Fruit fly (Drosophila melanogaster) whole organism, pupa: ENCODE data around the gene cyr.

ENCODE experiments used
- CG10348 ChIP-seq: fragments of 200-800 bp; sonication (Bioruptor generic); IDR thresholded peaks from 2 replicates; pipeline ENCODE4 v1.3.6; 2022; ENCODE audit warnings: missing biosample characterization, missing genetic modification characterization
- CG12605 ChIP-seq: fragments of 200-800 bp; sonication (Bioruptor generic); IDR thresholded peaks from 2 replicates; pipeline ENCODE4 v1.3.6; 2022; ENCODE audit warnings: missing biosample characterization, missing genetic modification characterization
- CG13204 ChIP-seq: fragments of 200-800 bp; sonication (Bioruptor generic); optimal IDR thresholded peaks from 2 replicates; lab custom pipeline; 2018; ENCODE audit warnings: missing biosample characterization, mild to moderate bottlenecking, missing genetic modification characterization, moderate library complexity
- CG14655 ChIP-seq: fragments of 200-800 bp; sonication (Bioruptor generic); optimal IDR thresholded peaks from 3 replicates; lab custom pipeline; 2017; ENCODE audit warnings: mild to moderate bottlenecking, missing biosample characterization, missing genetic modification reagents, missing genetic modification characterization
- CG15710 ChIP-seq: fragments of 200-800 bp; sonication (Bioruptor generic); optimal IDR thresholded peaks from 2 replicates; lab custom pipeline; 2018; ENCODE audit warnings: missing biosample characterization, mild to moderate bottlenecking, missing genetic modification characterization, moderate library complexity
- CG17806 ChIP-seq: fragments of 200-800 bp; sonication (Bioruptor generic); optimal IDR thresholded peaks from 2 replicates; lab custom pipeline; 2018; ENCODE audit warnings: missing biosample characterization, mild to moderate bottlenecking, missing genetic modification characterization, moderate library complexity
- CG32121 ChIP-seq: fragments of 200-800 bp; sonication (Bioruptor generic); IDR thresholded peaks from 2 replicates; pipeline ENCODE4 v1.3.6; 2022; ENCODE audit warnings: missing biosample characterization, missing genetic modification characterization
- CG34367 ChIP-seq: fragments of 200-800 bp; sonication (Bioruptor generic); optimal IDR thresholded peaks from 2 replicates; lab custom pipeline; 2018; ENCODE audit warnings: missing biosample characterization, mild to moderate bottlenecking, missing genetic modification characterization
- CG4496 ChIP-seq: fragments of 200-800 bp; sonication (Bioruptor generic); IDR thresholded peaks from 3 replicates; pipeline ENCODE4 v1.3.6; 2022; ENCODE audit warnings: missing biosample characterization, missing genetic modification characterization
- CG8159 ChIP-seq: fragments of 200-800 bp; sonication (Bioruptor generic); optimal IDR thresholded peaks from 3 replicates; lab custom pipeline; 2018; ENCODE audit warnings: missing biosample characterization, mild to moderate bottlenecking, missing genetic modification characterization, moderate library complexity
- CG8301 ChIP-seq: fragments of 200-800 bp; sonication (Bioruptor generic); optimal IDR thresholded peaks from 2 replicates; lab custom pipeline; 2018; ENCODE audit warnings: missing biosample characterization, mild to moderate bottlenecking, missing genetic modification characterization
- CG9948 ChIP-seq: fragments of 200-800 bp; sonication (Bioruptor generic); optimal IDR thresholded peaks from 2 replicates; lab custom pipeline; 2018; ENCODE audit warnings: missing biosample characterization, mild to moderate bottlenecking, missing genetic modification characterization, moderate library complexity
- D1 ChIP-seq: fragments of 200-800 bp; sonication (Bioruptor generic); optimal IDR thresholded peaks from 2 replicates; lab custom pipeline; 2018; ENCODE audit warnings: missing biosample characterization, mild to moderate bottlenecking, missing genetic modification characterization, moderate library complexity
- EcR ChIP-seq: fragments of 200-800 bp; sonication (Bioruptor generic); optimal IDR thresholded peaks from 3 replicates; lab custom pipeline; 2019; ENCODE audit warnings: missing biosample characterization, missing genetic modification characterization, mild to moderate bottlenecking, moderate library complexity, missing genetic modification reagents
- Ets98B ChIP-seq: fragments of 200-800 bp; sonication (Bioruptor generic); IDR thresholded peaks from 2 replicates; pipeline ENCODE4 v1.3.6; 2022; ENCODE audit warnings: missing biosample characterization, missing genetic modification characterization
- Pif1A ChIP-seq: fragments of 200-800 bp; sonication (Bioruptor generic); optimal IDR thresholded peaks from 3 replicates; lab custom pipeline; 2016; ENCODE audit warnings: missing biosample characterization, missing genetic modification characterization
- Pif1B ChIP-seq: fragments of 200-800 bp; sonication (Bioruptor generic); optimal IDR thresholded peaks from 3 replicates; lab custom pipeline; 2016; ENCODE audit warnings: missing biosample characterization, missing genetic modification characterization
- Snoo ChIP-seq: fragments of 200-800 bp; sonication (Bioruptor generic); optimal IDR thresholded peaks from 3 replicates; lab custom pipeline; 2017; ENCODE audit warnings: missing biosample characterization, mild to moderate bottlenecking, missing genetic modification characterization, inconsistent platforms
- fd96Ca ChIP-seq: fragments of 200-800 bp; sonication (Bioruptor generic); IDR thresholded peaks from 3 replicates; pipeline ENCODE4 v1.3.6; 2022; ENCODE audit warnings: missing biosample characterization, missing genetic modification characterization
- gl ChIP-seq: fragments of 200-800 bp; sonication (Bioruptor generic); optimal IDR thresholded peaks from 2 replicates; lab custom pipeline; 2018; ENCODE audit warnings: missing biosample characterization, mild to moderate bottlenecking, missing genetic modification characterization
- rn ChIP-seq: fragments of 200-800 bp; sonication (Bioruptor generic); IDR thresholded peaks from 2 replicates; pipeline ENCODE4 v1.3.6; 2022; ENCODE audit warnings: missing biosample characterization, missing genetic modification characterization

Gene cyr

DNA sequence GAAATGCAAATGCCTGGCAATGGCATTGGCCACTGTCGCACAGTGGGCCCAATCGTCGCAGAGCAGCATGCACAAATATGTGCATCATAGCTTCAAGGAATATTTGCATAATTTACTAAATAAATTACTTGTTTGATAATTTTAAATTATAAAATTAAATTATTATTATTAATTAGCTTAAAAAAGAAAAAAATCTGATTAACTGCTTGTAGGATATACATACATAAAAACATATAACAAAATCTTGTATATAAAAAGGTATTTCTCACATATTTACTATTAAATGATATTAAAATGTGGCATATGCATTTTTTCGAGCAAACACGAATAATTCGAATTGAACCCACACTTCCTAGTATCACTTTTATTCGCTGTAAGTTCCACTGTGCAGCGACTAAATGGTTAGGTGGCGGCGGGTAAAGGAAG is 10.3 kb downstream of the cyr start:
- peak; percentile 8 for TF ChIP-seq CG8301
- TF ChIP-seq CG12605 (GFP tag; lab: Robert Waterston, UW) = no peak
- TF ChIP-seq Ets98B (GFP tag; lab: Robert Waterston, UW) = 0 out of 2 replicates have a peak, but pooled peaks have one; percentile 13
- peak; percentile 24; the same call in 1 of the 2 replicates for TF ChIP-seq CG32121
- TF ChIP-seq Pif1A = no peak
- no peak for TF ChIP-seq Pif1B
- TF ChIP-seq CG10348 (GFP tag; lab: Robert Waterston, UW) = no peak
- TF ChIP-seq EcR (GFP tag; lab: Kevin White, UChicago) = no peak
- TF ChIP-seq CG9948 = no peak
- TF ChIP-seq CG8159 (tag; lab: Kevin White, UChicago) = no peak
- TF ChIP-seq fd96Ca (GFP tag; lab: Robert Waterston, UW) = no peak
- no peak for TF ChIP-seq Snoo (tag; lab: Kevin White, UChicago)
- TF ChIP-seq CG34367 (tag; lab: Kevin White, UChicago) = no peak
- TF ChIP-seq CG17806 (tag; lab: Kevin White, UChicago) = no peak
- TF ChIP-seq CG13204 (GFP tag; lab: Kevin White, UChicago) = no peak
- TF ChIP-seq CG15710 (tag; lab: Kevin White, UChicago) = no peak
- no peak for TF ChIP-seq D1 (tag; lab: Kevin White, UChicago)
- 0 out of 2 replicates have a peak, but pooled peaks have one; percentile 15 for TF ChIP-seq rn (GFP tag; lab: Robert Waterston, UW)
- peak; percentile 45 for TF ChIP-seq CG14655 (GFP tag; lab: Kevin White, UChicago)
- 0 out of 3 replicates have a peak, but pooled peaks have one; percentile 37 for TF ChIP-seq CG4496 (GFP tag; lab: Robert Waterston, UW)
- no peak for TF ChIP-seq gl (tag; lab: Kevin White, UChicago)

DNA sequence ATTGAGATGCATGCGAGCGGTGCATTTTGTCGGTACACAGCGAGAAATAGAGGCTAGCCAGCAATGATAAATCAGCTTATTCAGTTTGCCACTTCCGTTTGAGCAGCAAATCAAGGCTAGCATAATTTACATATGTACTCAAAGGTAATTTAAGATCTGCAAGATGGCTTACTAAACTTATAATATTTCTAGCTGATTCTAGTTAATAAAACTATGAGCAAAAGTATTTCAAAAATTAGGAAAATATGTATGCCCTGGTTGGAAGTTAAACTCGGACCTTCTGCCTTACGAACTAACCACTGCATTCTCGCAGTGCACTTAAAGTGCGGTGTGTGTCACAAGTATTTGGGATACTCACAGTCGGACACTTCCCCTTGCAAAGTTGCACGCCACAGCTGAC is 12.7 kb downstream of the cyr start:
- TF ChIP-seq CG17806 (tag; lab: Kevin White, UChicago) (peak; percentile 33), CG8159 (tag; lab: Kevin White, UChicago) (peak; percentile 50), Pif1B (peak; percentile 49), CG4496 (GFP tag; lab: Robert Waterston, UW) (peak; percentile 60; the same call in 1 of the 3 replicates), CG8301 (peak; percentile 65), rn (GFP tag; lab: Robert Waterston, UW) (no peak), gl (tag; lab: Kevin White, UChicago) (no peak), Pif1A (peak; percentile 38), fd96Ca (GFP tag; lab: Robert Waterston, UW) (peak; percentile 57; the same call in 2 of the 3 replicates), Ets98B (GFP tag; lab: Robert Waterston, UW) (0 out of 2 replicates have a peak, but pooled peaks have one; percentile 40), CG10348 (GFP tag; lab: Robert Waterston, UW) (no peak), CG9948 (peak; percentile 38), D1 (tag; lab: Kevin White, UChicago) (no peak), CG13204 (GFP tag; lab: Kevin White, UChicago) (no peak), EcR (GFP tag; lab: Kevin White, UChicago) (no peak), CG14655 (GFP tag; lab: Kevin White, UChicago) (peak; percentile 66), CG34367 (tag; lab: Kevin White, UChicago) (peak; percentile 21), Snoo (tag; lab: Kevin White, UChicago) (no peak), CG32121 (peak; percentile 62), CG15710 (tag; lab: Kevin White, UChicago) (peak; percentile 38), CG12605 (GFP tag; lab: Robert Waterston, UW) (peak; percentile 18)

DNA sequence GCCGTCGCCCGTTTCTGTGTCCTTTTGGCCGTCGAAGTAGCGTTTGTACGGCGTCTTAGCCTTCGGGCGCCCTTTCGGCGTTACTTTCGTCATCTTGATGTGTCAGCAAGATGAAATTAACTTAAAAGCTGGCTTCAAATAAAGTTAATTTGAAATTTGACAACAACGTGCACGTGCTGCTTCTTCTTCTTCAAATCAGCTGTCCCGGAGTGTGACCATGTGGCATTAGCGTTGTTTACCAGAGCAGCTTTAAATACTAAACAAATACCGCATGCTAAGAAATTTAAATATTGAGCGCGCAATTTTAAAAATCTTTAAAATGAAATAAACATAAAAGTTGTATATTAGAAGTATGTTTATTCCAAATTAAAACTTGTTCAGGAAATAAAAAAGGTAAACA is 14.6 kb downstream of the cyr start, which contains the start of gene CG2260:
TSS of gene CG2260 (minus strand) at position 209 of the 400 bp plus-strand sequence.
- TF ChIP-seq CG13204 (GFP tag; lab: Kevin White, UChicago) (no peak), CG32121 (no peak), Pif1A (no peak), CG15710 (tag; lab: Kevin White, UChicago) (no peak), EcR (GFP tag; lab: Kevin White, UChicago) (no peak), Ets98B (GFP tag; lab: Robert Waterston, UW) (no peak), gl (tag; lab: Kevin White, UChicago) (no peak), CG4496 (GFP tag; lab: Robert Waterston, UW) (no peak), Snoo (tag; lab: Kevin White, UChicago) (no peak), CG10348 (GFP tag; lab: Robert Waterston, UW) (no peak), D1 (tag; lab: Kevin White, UChicago) (no peak), Pif1B (no peak), CG17806 (tag; lab: Kevin White, UChicago) (no peak), CG34367 (tag; lab: Kevin White, UChicago) (no peak), CG8159 (tag; lab: Kevin White, UChicago) (no peak)
- TF ChIP-seq, all 21 proteins: peak for 0

DNA sequence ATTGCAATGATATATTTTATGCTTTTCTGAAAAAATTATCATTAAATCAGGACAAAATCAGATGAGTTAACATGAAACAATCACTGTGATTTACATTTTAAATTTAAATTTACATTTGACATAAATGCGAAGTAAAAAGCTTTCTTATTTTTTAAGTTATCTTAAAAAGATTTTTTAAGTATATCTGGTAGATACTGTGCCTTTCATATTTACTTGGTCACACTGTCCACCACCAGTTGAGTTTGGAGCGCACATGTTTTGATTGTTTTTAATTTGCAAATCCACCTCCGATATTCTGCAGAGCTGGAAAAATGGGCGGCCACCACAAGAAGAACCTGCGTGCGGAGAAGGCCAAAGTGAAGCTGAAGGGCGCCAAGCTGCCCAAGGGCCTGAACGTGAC is 18.7 kb downstream of the cyr start, which contains the start of gene CG1575:
TSS of gene CG1575 (plus strand) at position 200 of the 400 bp plus-strand sequence.
- TF ChIP-seq CG34367 (tag; lab: Kevin White, UChicago) (no peak), CG17806 (tag; lab: Kevin White, UChicago) (no peak), Ets98B (GFP tag; lab: Robert Waterston, UW) (no peak), rn (GFP tag; lab: Robert Waterston, UW) (no peak), CG8301 (no peak), D1 (tag; lab: Kevin White, UChicago) (no peak), CG8159 (tag; lab: Kevin White, UChicago) (no peak)
- TF ChIP-seq, all 21 proteins: peak for 0

DNA sequence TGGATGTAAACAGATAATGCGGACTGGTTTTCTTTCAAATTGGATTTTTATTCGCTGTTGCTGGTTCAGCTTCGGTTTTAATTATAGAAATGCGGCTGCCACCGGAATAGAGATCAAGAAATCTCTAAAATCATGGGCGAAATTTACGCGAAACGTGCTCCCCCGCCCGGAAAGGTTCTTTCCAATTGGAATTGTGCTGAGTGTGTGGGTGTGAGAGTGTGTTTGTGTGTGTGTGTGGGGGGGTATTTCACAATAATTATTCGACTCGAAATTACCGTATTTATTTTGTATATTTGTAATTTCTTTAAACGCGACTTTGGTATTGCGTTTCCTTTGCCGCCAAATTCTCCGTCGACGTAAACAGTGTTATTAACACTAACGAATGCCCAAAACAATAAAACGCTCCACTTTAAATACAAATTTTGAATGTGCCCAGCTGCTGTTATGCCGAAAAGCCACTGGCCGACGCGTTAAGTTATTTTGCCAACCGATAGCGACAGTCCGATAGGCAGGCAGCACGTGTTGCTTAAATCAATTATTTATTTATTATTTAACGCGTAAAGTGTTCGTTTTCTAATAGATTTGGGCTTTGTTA is 19.7 kb downstream of the cyr start, which contains the start of gene Gclc:
TSS of gene Gclc (minus strand) at position 431 of the 595 bp plus-strand sequence.
- TF ChIP-seq fd96Ca (GFP tag; lab: Robert Waterston, UW) = no peak
- peak; percentile 0 for TF ChIP-seq Pif1B
- no peak for TF ChIP-seq CG8301
- TF ChIP-seq Pif1A = peak; percentile 23
- no peak for TF ChIP-seq CG10348 (GFP tag; lab: Robert Waterston, UW)
- TF ChIP-seq CG32121 = no peak
